Fruit fly (Drosophila melanogaster) Kc167 (cell line): ENCODE results near the gene CG42654.

ENCODE experiments used
- Myc ChIP-seq: fragments of >200 bp; optimal IDR thresholded peaks from 2 replicates; lab custom pipeline; 2017; ENCODE audit warnings: missing external identifiers
- Sin3A ChIP-seq: fragments of >200 bp; optimal IDR thresholded peaks from 2 replicates; lab custom pipeline; 2018; ENCODE audit warnings: missing external identifiers
- h ChIP-seq: fragments of >200 bp; optimal IDR thresholded peaks from 3 replicates; lab custom pipeline; 2018; ENCODE audit warnings: missing external identifiers
- insv ChIP-seq: fragments of >200 bp; optimal IDR thresholded peaks from 3 replicates; lab custom pipeline; 2018; ENCODE audit warnings: missing external identifiers
- psq ChIP-seq: fragments of >200 bp; optimal IDR thresholded peaks from 2 replicates; lab custom pipeline; 2017; ENCODE audit warnings: missing external identifiers
- ttk ChIP-seq: sonication (Bioruptor generic); optimal IDR thresholded peaks from 2 replicates; lab custom pipeline; 2017; ENCODE audit warnings: missing external identifiers

The CG42654 gene

DNA sequence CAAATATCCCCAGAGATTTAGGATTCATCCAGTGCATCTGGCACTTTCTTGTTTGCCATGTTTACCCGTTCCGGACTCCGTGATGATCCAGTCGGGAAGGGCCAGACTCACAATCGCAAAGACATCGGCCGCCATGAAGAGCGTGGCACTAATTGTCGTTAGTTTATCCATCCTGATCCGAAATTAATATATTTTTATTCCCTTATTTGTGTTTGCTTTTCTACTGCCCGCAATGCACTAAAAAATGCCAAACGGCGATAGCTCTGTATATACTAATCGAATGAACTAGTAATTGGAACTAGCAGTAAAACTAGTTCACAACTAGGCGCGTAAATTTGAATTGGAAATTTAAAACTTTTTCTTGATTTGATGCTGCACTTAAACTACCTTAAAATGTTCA is 25.3 kb upstream of the CG42654 start, which contains the start of gene CG14182:
CG14182 (minus strand) TSS at position 221 of the 400 bp plus-strand sequence.
- TF ChIP-seq Sin3A (lab: Kevin White, UChicago) (no peak), insv (lab: Kevin White, UChicago) (no peak), Myc (lab: Kevin White, UChicago) (no peak), ttk (lab: Kevin White, UChicago) (no peak), h (no peak), psq (no peak)

dm6 chr3L:19978088-19978487 is 23.8 kb upstream of the CG42654 start:
- TF ChIP-seq Myc (lab: Kevin White, UChicago), result no peak
- TF ChIP-seq psq, result no peak
- no peak for TF ChIP-seq Sin3A (lab: Kevin White, UChicago)
- no peak for TF ChIP-seq insv (lab: Kevin White, UChicago)
- no peak for TF ChIP-seq ttk (lab: Kevin White, UChicago)
- TF ChIP-seq h, result no peak

DNA sequence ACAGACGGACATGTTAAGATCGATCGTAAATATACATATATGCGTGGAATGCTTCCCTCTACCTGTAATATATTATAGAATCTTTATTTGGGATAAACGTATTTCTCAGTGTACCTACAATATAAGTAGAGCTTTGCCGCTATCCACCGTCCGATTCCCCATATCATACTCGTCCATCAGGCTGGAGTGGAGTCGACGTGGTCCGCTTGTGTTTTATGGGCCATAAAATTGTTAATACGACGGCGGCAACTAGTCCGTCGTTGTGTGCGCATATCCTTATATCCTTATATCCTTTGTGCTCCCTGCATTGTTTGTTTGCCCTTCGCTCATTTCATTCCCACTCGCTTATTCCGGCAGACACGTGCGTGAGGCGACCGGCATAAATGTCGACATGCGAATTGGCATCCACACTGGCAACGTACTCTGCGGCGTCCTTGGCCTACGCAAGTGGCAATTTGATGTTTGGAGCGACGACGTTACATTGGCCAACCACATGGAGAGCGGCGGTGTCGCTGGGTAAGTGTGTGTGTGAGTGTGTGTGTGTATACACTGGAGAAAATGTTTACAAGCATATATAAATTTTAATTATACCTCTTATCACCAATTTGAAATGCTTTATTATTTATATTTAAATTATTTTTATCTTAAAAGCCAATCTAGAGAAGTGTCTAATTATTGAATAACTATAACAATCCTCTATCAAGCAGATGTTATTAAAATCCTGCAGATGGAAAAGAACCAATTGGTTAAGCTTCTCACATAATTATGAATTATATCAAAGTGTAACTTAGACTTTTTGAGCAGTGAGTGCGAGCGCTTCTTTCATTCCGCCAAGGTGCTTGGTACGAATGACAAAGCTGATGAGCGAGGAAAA is 14.6 kb upstream of the CG42654 start:
- TF ChIP-seq ttk (lab: Kevin White, UChicago), result no peak

DNA sequence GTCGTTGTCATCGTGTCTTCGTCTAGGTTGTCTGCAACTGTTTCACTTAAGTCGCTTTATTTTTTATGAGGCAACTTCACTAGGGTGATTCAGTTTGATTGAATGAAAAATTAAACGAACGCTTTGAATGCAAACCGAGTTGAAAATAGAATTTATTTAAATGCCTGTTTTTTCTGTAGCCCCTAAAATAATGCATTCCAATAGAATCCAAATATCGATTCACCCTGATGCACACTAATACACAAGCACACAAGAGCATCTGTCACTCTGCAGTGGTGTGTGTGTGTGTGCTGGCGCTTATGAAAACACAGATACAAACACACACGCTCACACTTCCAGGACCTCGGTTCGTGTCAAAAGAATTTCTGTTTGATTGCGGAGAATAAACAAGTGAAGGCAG is 7.5 kb upstream of the CG42654 start:
- TF ChIP-seq insv (lab: Kevin White, UChicago) (no peak), ttk (lab: Kevin White, UChicago) (no peak), h (no peak), psq (no peak), Sin3A (lab: Kevin White, UChicago) (no peak), Myc (lab: Kevin White, UChicago) (no peak)

DNA sequence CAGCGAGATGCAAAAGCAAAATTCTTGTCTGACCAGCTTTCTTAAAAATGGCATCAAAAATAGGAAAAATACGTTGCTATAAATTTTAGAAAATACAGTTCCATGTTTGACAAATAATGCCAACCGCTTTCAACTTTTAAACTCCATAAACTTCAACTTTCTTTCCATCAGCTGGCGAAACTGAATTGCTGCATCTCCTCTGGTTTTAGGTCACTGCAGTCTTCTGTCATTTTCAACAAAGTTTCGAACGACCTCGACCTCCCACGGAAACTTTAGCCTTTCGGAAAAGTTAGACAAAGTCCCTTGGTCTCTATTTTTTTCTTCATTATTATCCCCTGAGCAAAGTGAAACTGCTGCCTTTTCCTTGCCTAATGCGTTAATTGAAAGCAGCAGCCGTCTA is 1.4 kb upstream of the CG42654 start, which contains the start of gene CG42263:
CG42263 (minus strand) TSS at position 101 of the 400 bp plus-strand sequence.
- TF ChIP-seq psq (no peak), Sin3A (lab: Kevin White, UChicago) (no peak), Myc (lab: Kevin White, UChicago) (no peak), ttk (lab: Kevin White, UChicago) (no peak), insv (lab: Kevin White, UChicago) (no peak), h (no peak)

DNA sequence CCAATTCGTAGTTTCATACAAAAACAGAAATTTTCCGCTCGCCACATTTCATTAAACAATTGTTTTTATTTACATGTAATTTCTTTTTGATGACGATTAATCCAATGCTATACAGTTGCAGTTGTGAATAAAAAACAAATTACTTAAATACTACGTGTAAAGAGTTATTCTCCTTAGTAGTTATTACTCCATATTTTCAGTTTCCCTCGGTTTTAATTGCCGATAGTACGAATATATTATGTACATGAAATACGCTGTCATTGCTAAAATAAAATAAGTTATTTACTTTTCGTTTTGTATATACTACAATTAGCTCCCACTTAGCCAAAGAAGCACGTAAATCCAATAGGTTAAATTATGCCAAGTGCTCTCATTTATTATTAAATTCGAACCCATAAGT is 714 bp downstream of the CG42654 start, which contains the start of gene CG42655:
CG42655 (minus strand) TSS at position 101 of the 400 bp plus-strand sequence.
- TF ChIP-seq Myc (lab: Kevin White, UChicago) (no peak), insv (lab: Kevin White, UChicago) (no peak), psq (no peak), ttk (lab: Kevin White, UChicago) (no peak), h (no peak), Sin3A (lab: Kevin White, UChicago) (no peak)

- TF ChIP-seq Myc (lab: Kevin White, UChicago) (no peak), insv (lab: Kevin White, UChicago) (no peak), ttk (lab: Kevin White, UChicago) (no peak), Sin3A (lab: Kevin White, UChicago) (no peak)
Measured at dm6 chr3L:19952690-19953089, 1.6 kb downstream of the CG42654 start, which contains the start of gene CG33710. TSS of gene CG33710 (minus strand) at chr3L:19952790.

- no peak for TF ChIP-seq ttk (lab: Kevin White, UChicago)
- no peak for TF ChIP-seq insv (lab: Kevin White, UChicago)
- TF ChIP-seq Myc (lab: Kevin White, UChicago), result no peak
- TF ChIP-seq psq, result no peak
- no peak for TF ChIP-seq h
- TF ChIP-seq Sin3A (lab: Kevin White, UChicago), result no peak
Measured at dm6 chr3L:19951868-19952267, 2.5 kb downstream of the CG42654 start, which contains the start of gene CG34258. TSS of gene CG34258 (minus strand) at chr3L:19951968.

DNA sequence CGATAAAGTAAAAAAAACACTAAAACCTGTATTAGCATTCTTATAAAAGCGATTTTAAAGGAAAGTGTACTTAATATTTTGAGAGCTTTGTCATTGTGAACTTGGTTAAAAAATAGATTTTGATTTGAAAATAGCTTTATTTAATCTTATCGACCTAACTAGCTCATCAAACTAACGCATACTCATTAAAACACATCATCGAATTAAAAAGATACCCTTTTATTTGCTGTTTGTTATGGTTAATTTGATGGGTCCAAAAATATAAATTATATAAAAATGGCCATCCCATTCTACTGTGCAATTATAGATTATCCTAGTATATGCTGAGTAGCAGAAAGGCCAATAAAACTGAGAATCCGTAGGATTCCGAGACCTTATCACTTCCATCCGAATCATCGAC is 3.3 kb downstream of the CG42654 start, which contains the start of gene CG32219:
CG32219 (minus strand) TSS at position 101 of the 400 bp plus-strand sequence.
- TF ChIP-seq h, result no peak
- TF ChIP-seq psq, result no peak
- TF ChIP-seq Myc (lab: Kevin White, UChicago), result no peak
- no peak for TF ChIP-seq Sin3A (lab: Kevin White, UChicago)
- no peak for TF ChIP-seq ttk (lab: Kevin White, UChicago)
- no peak for TF ChIP-seq insv (lab: Kevin White, UChicago)

DNA sequence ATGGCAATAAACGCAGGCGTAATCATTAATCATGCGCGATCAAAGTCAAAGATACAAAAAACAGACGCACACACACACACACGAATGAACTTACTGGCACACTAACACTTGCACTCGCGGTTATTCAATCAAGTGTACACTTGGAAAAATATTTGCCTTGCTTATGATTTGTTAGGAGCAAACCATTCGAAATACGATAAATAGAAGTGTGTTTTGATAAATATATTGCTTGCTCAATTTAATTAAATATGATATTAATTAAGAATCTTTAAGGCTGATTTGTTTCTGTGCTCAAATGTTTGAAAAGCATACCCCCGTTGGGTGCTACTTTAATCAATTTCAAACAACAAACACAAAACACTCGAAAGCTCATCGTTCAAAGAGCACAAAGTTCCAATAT is 8.9 kb downstream of the CG42654 start:
- TF ChIP-seq Myc (lab: Kevin White, UChicago), result no peak
- TF ChIP-seq psq, result no peak
- TF ChIP-seq ttk (lab: Kevin White, UChicago), result no peak
- TF ChIP-seq Sin3A (lab: Kevin White, UChicago), result no peak
- TF ChIP-seq h, result no peak
- TF ChIP-seq insv (lab: Kevin White, UChicago), result no peak

DNA sequence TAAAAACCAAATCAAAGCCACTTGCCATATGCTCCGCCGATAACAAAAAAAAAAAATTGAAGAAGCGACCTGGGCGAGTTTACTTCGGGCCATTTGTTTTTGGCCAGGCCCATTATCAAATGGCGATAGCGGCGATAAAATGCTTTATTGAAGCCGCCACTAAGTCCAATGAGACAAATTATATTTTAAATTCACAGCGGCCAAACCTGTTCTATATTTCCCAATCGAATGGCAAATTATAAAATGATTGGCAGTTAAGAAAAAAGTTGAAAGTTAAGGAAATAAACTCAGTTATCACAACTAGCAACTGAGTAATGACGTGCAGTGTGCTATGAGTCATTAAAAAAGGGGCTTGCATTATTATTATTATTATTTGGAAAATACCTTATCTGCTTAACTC is 13.2 kb downstream of the CG42654 start:
- TF ChIP-seq ttk (lab: Kevin White, UChicago), result no peak
- no peak for TF ChIP-seq psq
- TF ChIP-seq Sin3A (lab: Kevin White, UChicago), result no peak
- TF ChIP-seq h, result no peak

dm6 chr3L:19940349-19940748 is 14.0 kb downstream of the CG42654 start:
- TF ChIP-seq ttk (lab: Kevin White, UChicago) (no peak), insv (lab: Kevin White, UChicago) (no peak), psq (no peak), Myc (lab: Kevin White, UChicago) (no peak), h (no peak), Sin3A (lab: Kevin White, UChicago) (no peak)
